Fruit fly (Drosophila melanogaster) S2 (cell line): ENCODE measurements around the gene CG31677.

ENCODE experiments used
- CG8478 ChIP-seq: fragments of >200 bp; optimal IDR thresholded peaks from 2 replicates; lab custom pipeline; 2018
- CTCF ChIP-seq, 2 experiments: fragments of >200 bp; optimal IDR thresholded peaks; 2 replicates each; lab custom pipeline; 2018

CG31677 gene

DNA sequence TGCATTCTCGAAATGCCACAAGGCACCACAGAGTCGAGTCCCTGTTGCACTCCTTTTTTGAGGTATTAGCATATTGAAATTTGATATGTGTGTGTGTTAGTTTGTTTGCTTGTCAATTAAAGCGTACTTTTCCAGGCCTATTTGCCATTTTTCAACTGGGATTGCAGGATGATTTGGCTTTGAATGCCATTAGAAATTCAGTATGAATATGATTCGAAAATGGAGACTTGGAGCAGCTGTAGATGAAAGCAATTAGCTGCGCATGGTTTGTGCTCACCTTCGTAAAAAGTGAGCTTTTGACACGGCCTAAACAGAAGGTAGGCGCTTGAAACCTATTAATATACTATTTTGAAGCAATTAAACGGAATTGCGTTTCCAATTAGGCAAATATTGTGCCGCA, at the start of gene CG31677:
Gene CG31677, minus strand, starts transcription at position 101 of the 400 bp plus-strand sequence.
- TF ChIP-seq CTCF (optimal IDR thresholded peaks at IDR 0.05; lab: Kevin White, UChicago) = no peak
- no peak for TF ChIP-seq CG8478

DNA sequence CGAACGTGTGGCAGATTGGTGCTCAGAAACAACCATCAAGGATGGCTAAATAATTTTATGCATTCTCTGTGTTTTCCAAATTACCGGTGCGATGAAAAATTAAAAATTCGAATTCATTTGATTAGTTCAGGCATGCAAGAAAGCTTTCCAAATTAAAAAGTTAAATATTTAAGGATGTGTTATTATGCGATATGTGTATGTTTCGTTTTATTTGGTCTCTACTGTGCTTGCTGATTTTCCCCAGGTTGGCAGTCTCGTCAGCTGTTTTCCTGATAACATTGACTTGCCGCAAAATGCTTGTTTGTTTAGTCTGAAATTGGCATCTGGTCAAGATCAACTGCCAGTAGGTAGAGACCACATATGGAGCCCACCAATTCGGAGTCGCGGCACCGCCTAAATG, 45.9 kb upstream of the CG31677 start, which contains the start of gene CG2611:
Gene CG2611, plus strand, starts transcription at position 299 of the 400 bp plus-strand sequence.
- TF ChIP-seq CTCF (optimal IDR thresholded peaks at IDR 0.05; lab: Kevin White, UChicago) = no peak
- TF ChIP-seq CG8478 = no peak

DNA sequence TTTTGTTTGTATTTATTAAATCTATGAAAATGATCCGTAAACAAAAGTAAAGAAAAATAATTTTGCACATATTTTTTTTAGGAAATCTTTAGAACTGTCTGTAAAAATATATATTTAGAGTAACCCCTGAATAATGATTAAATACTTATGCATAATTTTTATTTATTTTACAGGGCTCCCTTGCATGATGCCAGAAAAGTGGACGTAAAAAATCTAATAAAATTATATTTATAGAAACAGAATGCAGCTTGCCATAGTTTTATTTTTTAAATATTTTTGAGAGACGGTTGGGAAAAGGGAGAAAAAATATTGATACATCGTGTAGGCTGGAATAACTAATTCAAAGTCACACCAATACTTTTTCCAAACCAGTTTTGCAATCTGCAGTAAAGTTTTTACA, 44.6 kb upstream of the CG31677 start, which contains the start of gene CG18810:
Gene CG18810, plus strand, starts transcription at position 301 of the 400 bp plus-strand sequence.
- TF ChIP-seq CTCF (optimal IDR thresholded peaks at IDR 0.05; lab: Kevin White, UChicago) (no peak), CG8478 (no peak)

DNA sequence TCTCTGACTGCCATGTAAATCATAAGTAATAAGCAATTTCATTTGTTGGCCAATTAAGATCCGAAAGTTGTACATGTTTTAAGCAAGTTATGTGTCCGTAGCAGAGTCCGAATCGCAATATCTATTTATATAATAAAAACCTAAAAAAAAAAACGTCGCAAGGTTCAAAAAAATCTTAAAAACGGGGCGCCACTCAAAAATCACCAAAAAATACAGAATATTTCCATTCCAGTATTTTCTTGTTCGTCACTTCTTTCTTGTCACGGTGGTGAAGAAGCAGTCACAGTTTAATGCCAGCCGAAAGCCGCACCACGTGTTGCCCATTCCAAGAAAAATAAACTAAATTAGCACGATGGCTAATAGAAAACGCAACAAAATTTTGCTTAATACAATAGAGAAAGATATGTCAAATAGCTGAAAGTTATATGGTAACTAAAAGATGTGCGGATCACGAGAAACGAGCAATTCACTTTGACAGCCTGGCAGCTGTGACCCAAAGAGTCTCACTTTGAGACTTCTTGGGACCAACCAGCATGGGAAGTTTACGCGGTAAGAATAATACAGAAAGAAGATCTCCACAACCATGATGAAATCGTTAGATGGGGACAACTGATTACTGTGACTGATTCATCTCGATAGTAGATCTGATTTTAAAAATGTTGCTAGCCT, 43.4 kb upstream of the CG31677 start:
- no peak for TF ChIP-seq CG8478
- peak in 1 of 2 experiments; percentile 26 for TF ChIP-seq CTCF (optimal IDR thresholded peaks at IDR 0.05; lab: Kevin White, UChicago)

DNA sequence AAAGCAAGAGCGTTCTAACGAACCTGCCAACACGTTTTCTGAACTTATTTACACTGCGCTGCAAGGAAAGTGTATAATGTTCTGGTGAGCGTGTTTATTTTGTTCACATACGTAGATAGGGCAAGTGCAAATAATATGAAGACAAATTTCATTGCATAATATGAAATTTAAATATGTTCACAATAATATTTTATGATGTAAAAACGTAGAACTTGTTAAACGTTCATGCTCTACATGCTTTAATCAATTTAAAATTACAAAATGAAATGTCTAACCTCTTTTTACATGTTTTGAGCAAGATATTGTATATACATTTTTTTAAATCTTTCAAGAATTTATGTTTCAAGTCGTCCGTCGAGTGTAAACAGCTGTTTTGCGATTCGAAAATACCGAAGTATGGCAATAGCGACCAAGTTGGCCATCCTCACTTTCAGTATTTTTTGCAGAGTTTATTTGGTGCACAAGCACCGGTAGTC, 41.4 kb upstream of the CG31677 start, which contains the start of the genes phr6-4 and CG2608:
Gene phr6-4, minus strand, starts transcription at position 398 of the 476 bp plus-strand sequence.
Gene CG2608, plus strand, starts transcription at position 429 of the 476 bp plus-strand sequence.
- TF ChIP-seq CG8478 = no peak
- no peak for TF ChIP-seq CTCF (optimal IDR thresholded peaks at IDR 0.05; lab: Kevin White, UChicago)

DNA sequence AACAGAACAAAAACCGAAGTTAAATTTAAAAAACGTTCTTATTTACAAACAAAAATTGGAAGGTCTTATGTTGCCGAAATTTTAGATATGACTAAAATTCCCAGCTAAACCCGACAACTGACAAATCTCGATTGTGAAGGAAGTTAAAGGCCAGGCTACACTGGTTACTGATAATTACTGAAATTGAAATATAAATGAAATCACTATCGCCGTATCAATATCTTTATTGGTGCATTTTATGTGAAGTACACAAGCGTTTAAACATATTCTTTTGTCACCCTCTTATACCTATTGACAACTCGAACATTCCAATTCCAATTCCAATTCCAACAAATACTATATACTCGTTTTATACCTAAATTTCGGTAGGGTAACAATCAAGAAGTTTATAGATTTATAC, 39.1 kb upstream of the CG31677 start, which contains the start of gene CG17470:
Gene CG17470, minus strand, starts transcription at position 101 of the 400 bp plus-strand sequence.
- no peak for TF ChIP-seq CG8478
- no peak for TF ChIP-seq CTCF (optimal IDR thresholded peaks at IDR 0.05; lab: Kevin White, UChicago)

DNA sequence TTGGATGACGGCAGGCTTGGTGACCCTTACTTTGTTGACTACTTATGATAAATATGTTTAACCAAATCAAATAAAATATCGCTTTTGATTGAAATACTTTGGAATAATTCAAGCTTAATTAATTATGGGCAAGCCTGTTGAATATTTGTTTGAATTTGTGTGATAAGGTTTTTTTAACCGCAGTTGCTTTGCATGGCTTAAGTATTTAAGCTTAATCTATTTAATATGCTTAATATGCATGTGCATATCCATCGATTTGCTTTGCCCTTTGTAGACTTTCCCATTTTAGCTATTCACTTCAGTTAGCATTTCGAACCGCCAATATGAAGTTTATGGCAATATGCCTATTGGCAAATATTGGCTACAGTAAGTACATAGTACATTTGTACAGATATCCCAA, 36.6 kb upstream of the CG31677 start, which contains the start of gene Sfp38D:
Gene Sfp38D, plus strand, starts transcription at position 301 of the 400 bp plus-strand sequence.
- TF ChIP-seq CG8478 = no peak
- TF ChIP-seq CTCF (optimal IDR thresholded peaks at IDR 0.05; lab: Kevin White, UChicago) = no peak

DNA sequence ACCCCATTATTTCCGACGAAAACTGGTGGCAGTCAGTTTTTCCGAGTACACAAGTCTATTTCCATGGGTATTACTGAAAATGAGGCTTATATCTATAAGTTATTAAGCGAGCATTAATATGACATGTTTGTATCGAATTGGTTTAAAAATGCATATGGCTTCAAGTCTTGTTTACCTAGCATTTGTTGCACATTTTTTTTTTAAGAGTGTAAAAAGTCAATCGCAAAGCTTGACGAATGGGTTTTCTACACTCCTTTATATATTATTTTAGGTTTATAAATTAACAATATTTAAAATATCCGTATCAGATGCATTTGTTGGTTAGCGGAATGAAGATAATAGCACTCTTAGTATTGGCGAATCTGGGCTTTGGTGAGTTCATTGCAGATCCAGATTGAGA, 35.8 kb upstream of the CG31677 start, which contains the start of gene CG31680:
Gene CG31680, plus strand, starts transcription at position 301 of the 400 bp plus-strand sequence.
- TF ChIP-seq CG8478 (no peak), CTCF (optimal IDR thresholded peaks at IDR 0.05; lab: Kevin White, UChicago) (no peak)

DNA sequence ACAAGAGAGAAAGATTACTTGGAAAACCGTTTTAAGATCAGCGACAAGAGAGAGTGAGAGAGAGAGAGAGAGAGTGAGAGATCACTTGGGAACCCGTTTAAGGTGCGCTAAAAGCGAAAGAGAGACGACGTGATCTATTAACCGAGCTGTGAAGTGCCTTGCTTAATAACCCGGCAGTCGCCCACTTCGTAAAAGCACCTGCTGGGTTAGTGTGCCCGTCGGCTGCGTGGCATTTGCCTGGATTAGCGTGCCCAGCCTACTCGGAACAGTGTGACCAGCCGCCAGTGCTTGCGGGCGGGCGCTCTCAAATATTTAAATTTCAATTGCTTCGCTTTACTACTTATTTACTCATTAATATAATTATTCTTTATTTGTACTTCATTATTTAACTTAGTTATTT, 34.4 kb upstream of the CG31677 start:
- TF ChIP-seq CG8478 (no peak), CTCF (optimal IDR thresholded peaks at IDR 0.05; lab: Kevin White, UChicago) (no peak)

DNA sequence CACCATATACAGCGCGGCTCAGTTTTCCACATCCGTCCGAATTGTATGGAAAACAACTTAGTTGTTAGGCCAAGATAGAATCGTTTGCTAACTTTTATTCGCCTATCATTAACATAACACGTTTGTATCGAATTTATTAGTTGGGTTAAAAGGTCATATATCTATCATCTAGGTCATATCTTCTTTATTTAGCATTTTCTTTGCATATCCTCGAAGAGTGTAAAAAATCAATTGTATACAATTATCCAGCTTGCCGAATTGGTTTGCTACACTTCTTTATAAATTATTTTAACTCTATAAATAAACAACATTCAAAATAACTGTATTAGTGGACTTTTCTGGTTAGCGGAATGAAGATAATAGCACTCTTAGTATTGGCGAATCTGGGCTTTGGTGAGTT, 30.2 kb upstream of the CG31677 start, which contains the start of gene CG17472:
Gene CG17472, plus strand, starts transcription at position 301 of the 400 bp plus-strand sequence.
- TF ChIP-seq CTCF (optimal IDR thresholded peaks at IDR 0.05; lab: Kevin White, UChicago) (no peak), CG8478 (no peak)

DNA sequence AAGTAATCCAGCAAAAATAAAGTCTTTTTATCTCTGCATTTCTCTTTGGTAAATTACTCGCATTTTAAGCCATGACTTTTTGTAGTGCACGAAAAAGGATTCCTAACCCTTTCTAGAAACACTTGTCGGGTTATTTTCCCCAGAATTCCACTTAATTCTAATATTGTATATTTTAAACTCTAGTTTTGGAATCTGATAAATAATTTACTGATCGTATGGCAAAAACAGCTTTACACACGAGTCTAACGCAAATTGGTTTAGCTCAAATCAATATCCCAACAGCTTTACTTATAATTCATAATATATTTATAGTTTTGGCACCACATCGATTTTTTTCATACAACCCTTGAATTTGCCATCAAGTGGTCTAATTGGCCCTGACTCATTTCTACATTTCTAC, 10.2 kb upstream of the CG31677 start, which contains the start of gene CG15475:
Gene CG15475, plus strand, starts transcription at position 301 of the 400 bp plus-strand sequence.
- TF ChIP-seq CTCF (optimal IDR thresholded peaks at IDR 0.05; lab: Kevin White, UChicago) (no peak), CG8478 (no peak)

DNA sequence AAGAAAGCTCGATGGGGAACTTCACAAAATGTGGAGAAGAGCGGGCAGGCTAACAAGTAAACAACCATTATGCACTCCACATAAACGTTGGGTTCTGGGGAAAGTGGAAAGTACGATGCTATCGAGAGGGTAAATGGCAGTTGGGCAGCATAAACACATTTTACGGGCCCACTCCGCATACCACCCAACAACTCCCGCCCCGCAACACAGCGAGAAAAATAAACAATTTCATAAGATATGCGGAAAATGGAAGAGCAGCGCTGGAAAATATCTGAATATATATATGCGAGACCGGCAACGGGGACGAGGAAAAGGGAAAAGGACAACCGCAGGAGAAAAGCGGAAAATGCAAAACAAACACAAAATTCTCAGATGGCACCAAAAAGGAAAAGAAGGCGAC, 2.7 kb downstream of the CG31677 start:
- TF ChIP-seq CG8478 = no peak
- no peak for TF ChIP-seq CTCF (optimal IDR thresholded peaks at IDR 0.05; lab: Kevin White, UChicago)

DNA sequence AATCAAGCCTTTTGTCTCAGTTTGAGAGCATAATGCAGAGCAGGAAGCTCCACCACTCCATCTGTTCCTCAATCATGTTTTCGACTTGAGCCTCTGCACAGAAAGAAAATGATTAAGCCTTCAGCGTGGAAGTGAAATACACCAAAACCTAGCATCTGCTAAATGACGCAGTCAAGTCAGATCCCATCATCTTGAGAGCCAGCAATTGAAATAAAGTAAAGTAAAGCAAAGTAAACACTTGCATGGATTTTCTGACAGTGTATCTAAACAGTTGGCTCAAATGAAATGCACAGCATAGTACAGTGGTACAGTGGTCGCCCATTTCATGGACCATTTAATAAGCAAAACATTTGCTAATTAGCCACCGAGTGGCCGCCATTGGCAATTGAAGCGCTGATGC, 6.3 kb downstream of the CG31677 start:
- TF ChIP-seq CTCF (optimal IDR thresholded peaks at IDR 0.05; lab: Kevin White, UChicago) (no peak), CG8478 (no peak)

DNA sequence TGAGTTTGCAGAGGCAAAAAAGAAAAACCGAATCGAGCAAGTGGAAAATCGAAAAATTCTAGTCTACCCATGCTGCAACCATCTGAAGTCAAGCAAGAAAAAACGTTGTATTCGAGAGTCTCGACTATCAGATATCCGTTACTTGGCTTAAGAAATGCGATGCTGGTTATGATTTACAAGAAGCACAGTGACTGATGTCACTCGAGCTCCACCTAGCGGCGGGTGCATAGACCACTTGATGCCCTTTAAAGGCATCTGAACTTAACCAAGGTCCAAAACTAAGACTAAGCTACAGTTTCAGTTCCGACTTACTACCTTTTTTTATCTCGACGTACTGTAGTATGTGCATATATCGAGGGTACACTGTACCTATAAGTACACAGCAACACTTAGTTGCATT, 28.1 kb downstream of the CG31677 start:
- TF ChIP-seq CTCF (optimal IDR thresholded peaks at IDR 0.05; lab: Kevin White, UChicago) = peak; percentile 60 to 70
- no peak for TF ChIP-seq CG8478

DNA sequence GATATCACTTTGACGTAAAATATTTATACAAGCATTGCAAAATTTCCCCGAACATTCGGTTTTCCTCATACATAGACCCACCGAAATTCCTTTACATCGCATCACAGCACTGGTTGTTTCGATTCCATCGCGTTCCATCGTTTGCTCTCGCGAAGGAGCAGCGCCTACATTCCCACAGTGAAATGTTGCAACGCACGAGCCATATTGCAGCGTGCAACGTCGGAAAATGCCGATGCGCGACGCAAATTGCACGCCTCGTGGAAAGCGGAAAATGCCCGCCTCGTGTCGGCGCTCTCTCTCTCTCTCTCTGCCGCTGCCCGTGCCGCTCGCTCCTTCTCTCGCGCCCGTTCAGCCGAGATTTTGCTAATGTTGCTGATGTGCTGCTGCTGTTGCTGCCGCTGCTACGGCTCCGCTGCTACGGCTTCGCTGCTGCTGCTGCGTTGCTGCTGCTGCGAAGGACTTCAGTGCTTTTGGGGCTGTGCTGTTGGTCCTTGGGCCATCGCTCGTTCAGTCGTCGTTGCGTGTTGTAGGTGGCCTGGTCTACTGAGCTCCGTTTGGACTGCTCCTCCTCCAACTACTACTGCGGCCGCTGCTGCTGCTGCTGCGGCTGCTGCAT, 42.1 kb downstream of the CG31677 start:
- TF ChIP-seq CTCF (optimal IDR thresholded peaks at IDR 0.05; lab: Kevin White, UChicago) (no peak), CG8478 (no peak)
